Worm (Caenorhabditis elegans) whole organism, early embryonic: ENCODE results near the gene B0281.5.

Source experiments
- B0310.2 ChIP-seq: sonication (generic microtip); optimal IDR thresholded peaks from 2 replicates; lab custom pipeline; 2016; ENCODE audit warnings: mild to moderate bottlenecking, missing genetic modification characterization, missing compliant biosample characterization
- F13C5.2 ChIP-seq: sonication (generic microtip); optimal IDR thresholded peaks from 2 replicates; lab custom pipeline; 2017; ENCODE audit warnings: mild to moderate bottlenecking, missing genetic modification characterization, inconsistent platforms, missing compliant biosample characterization
- aly-1 ChIP-seq: sonication (generic microtip); optimal IDR thresholded peaks from 2 replicates; lab custom pipeline; 2016; ENCODE audit warnings: missing genetic modification characterization, missing compliant biosample characterization
- ama-1 ChIP-seq: fragments of 150-350 bp; optimal IDR thresholded peaks from 2 replicates; lab custom pipeline; 2014
- ceh-13 ChIP-seq: fragments of 200-800 bp; sonication (Bioruptor generic); optimal IDR thresholded peaks from 2 replicates; lab custom pipeline; 2018; ENCODE audit warnings: mild to moderate bottlenecking, missing genetic modification characterization, missing compliant biosample characterization
- ceh-36 ChIP-seq: sonication (generic microtip); optimal IDR thresholded peaks from 2 replicates; lab custom pipeline; 2016; ENCODE audit warnings: missing genetic modification characterization, inconsistent platforms, missing compliant biosample characterization
- ets-7 ChIP-seq: sonication (generic microtip); optimal IDR thresholded peaks from 2 replicates; lab custom pipeline; 2016; ENCODE audit warnings: missing genotype, missing genetic modification characterization, missing compliant biosample characterization
- flt-1 ChIP-seq: fragments of 200-800 bp; sonication (Bioruptor generic); IDR thresholded peaks from 2 replicates; pipeline ENCODE4 v1.3.6; 2022; ENCODE audit warnings: missing genetic modification characterization, missing compliant biosample characterization
- hmbx-1 ChIP-seq: sonication (generic microtip); optimal IDR thresholded peaks from 2 replicates; lab custom pipeline; 2016; ENCODE audit warnings: mild to moderate bottlenecking, missing genetic modification characterization, missing compliant biosample characterization
- hmg-4 ChIP-seq: fragments of 200-800 bp; sonication (Bioruptor generic); optimal IDR thresholded peaks from 2 replicates; lab custom pipeline; 2018; ENCODE audit warnings: mild to moderate bottlenecking, missing genetic modification characterization, missing compliant biosample characterization
- hnd-1 ChIP-seq: sonication (generic microtip); optimal IDR thresholded peaks from 2 replicates; lab custom pipeline; 2016; ENCODE audit warnings: missing genetic modification characterization, missing compliant biosample characterization
- pes-1 ChIP-seq: fragments of 200-800 bp; sonication (Bioruptor generic); IDR thresholded peaks from 2 replicates; pipeline ENCODE4 v1.3.6; 2022; ENCODE audit warnings: missing genetic modification reagents, missing genetic modification characterization, missing compliant biosample characterization
- scrt-1 ChIP-seq: fragments of 200-800 bp; sonication (Bioruptor generic); IDR thresholded peaks from 2 replicates; pipeline ENCODE4 v1.3.6; 2022; ENCODE audit warnings: missing genetic modification characterization, missing compliant biosample characterization
- sea-1 ChIP-seq: fragments of 200-800 bp; sonication (Bioruptor generic); conservative IDR thresholded peaks from 2 replicates; pipeline ENCODE4 v1.3.6; 2022; ENCODE audit warnings: missing genetic modification characterization, missing compliant biosample characterization
- tbx-11 ChIP-seq: fragments of 200-800 bp; sonication (Bioruptor generic); IDR thresholded peaks from 2 replicates; pipeline ENCODE4 v1.3.6; 2022; ENCODE audit warnings: missing genetic modification characterization, missing compliant biosample characterization
- tbx-37 ChIP-seq: fragments of 200-800 bp; sonication (Bioruptor generic); conservative IDR thresholded peaks from 2 replicates; pipeline ENCODE4 v1.3.6; 2022; ENCODE audit warnings: missing genetic modification reagents, missing genetic modification characterization, missing compliant biosample characterization
- tra-4 ChIP-seq: sonication (generic microtip); optimal IDR thresholded peaks from 2 replicates; lab custom pipeline; 2017; ENCODE audit warnings: missing genetic modification characterization, missing compliant biosample characterization

The B0281.5 gene

ce11 chrII:2306741-2307140, 6.0 kb upstream of the B0281.5 start, which contains the start of gene B0281.3:
Gene B0281.3 (plus strand): TSS chrII:2307041.
- TF ChIP-seq hmbx-1 (no peak), pes-1 (GFP tag; lab: Robert Waterston, UW) (no peak), tbx-37 (no peak), B0310.2 (tag; lab: Kevin White, UChicago) (no peak)

- no peak for TF ChIP-seq F13C5.2 (tag; lab: Kevin White, UChicago)
- TF ChIP-seq tra-4 (tag; lab: Kevin White, UChicago): no peak
- no peak for TF ChIP-seq aly-1 (tag; lab: Kevin White, UChicago)
- TF ChIP-seq ceh-36: no peak
- TF ChIP-seq ets-7 (tag; lab: Kevin White, UChicago): no peak
- no peak for TF ChIP-seq hnd-1
These were observed 4.7 kb upstream of the B0281.5 start for ce11 chrII:2305507-2305906.

ce11 chrII:2304575-2304974, 3.8 kb upstream of the B0281.5 start:
- no peak for TF ChIP-seq tbx-37
- no peak for TF ChIP-seq hmbx-1
- TF ChIP-seq B0310.2 (tag; lab: Kevin White, UChicago): no peak
- no peak for TF ChIP-seq ets-7 (tag; lab: Kevin White, UChicago)
- TF ChIP-seq ama-1: no peak
- no peak for TF ChIP-seq sea-1 (GFP tag; lab: Robert Waterston, UW)
- no peak for TF ChIP-seq flt-1 (GFP tag; lab: Robert Waterston, UW)
- TF ChIP-seq hnd-1: no peak
- no peak for TF ChIP-seq tra-4 (tag; lab: Kevin White, UChicago)
- no peak for TF ChIP-seq scrt-1 (GFP tag; lab: Robert Waterston, UW)
- TF ChIP-seq F13C5.2 (tag; lab: Kevin White, UChicago): no peak
- TF ChIP-seq hmg-4 (GFP tag; lab: Kevin White, UChicago): no peak
- TF ChIP-seq aly-1 (tag; lab: Kevin White, UChicago): no peak
- no peak for TF ChIP-seq tbx-11
- TF ChIP-seq pes-1 (GFP tag; lab: Robert Waterston, UW): no peak
- no peak for TF ChIP-seq ceh-13
- TF ChIP-seq ceh-36: no peak

- TF ChIP-seq tbx-11: no peak
- TF ChIP-seq tra-4 (tag; lab: Kevin White, UChicago): no peak
- TF ChIP-seq B0310.2 (tag; lab: Kevin White, UChicago): no peak
- no peak for TF ChIP-seq sea-1 (GFP tag; lab: Robert Waterston, UW)
- TF ChIP-seq pes-1 (GFP tag; lab: Robert Waterston, UW): no peak
- no peak for TF ChIP-seq flt-1 (GFP tag; lab: Robert Waterston, UW)
- TF ChIP-seq hnd-1: no peak
- no peak for TF ChIP-seq scrt-1 (GFP tag; lab: Robert Waterston, UW)
- TF ChIP-seq ceh-13: no peak
- TF ChIP-seq ets-7 (tag; lab: Kevin White, UChicago): no peak
- no peak for TF ChIP-seq hmg-4 (GFP tag; lab: Kevin White, UChicago)
- TF ChIP-seq ama-1: no peak
These were observed 1.6 kb upstream of the B0281.5 start, which contains the start of gene B0281.6 for ce11 chrII:2302330-2302729. Gene B0281.6 (minus strand): TSS chrII:2302430.

ce11 chrII:2298742-2299141, 2.0 kb downstream of the B0281.5 start, which contains the start of gene B0281.4:
Gene B0281.4 (minus strand): TSS chrII:2298842.
- TF ChIP-seq tbx-11 (no peak), flt-1 (GFP tag; lab: Robert Waterston, UW) (no peak), tbx-37 (no peak)

ce11 chrII:2295817-2296315, 4.9 kb downstream of the B0281.5 start, which contains the start of gene fbxc-25:
Gene fbxc-25 (minus strand): TSS chrII:2296265.
- no peak for TF ChIP-seq B0310.2 (tag; lab: Kevin White, UChicago)
- TF ChIP-seq tra-4 (tag; lab: Kevin White, UChicago): no peak
- TF ChIP-seq ceh-13: no peak
- TF ChIP-seq tbx-37: no peak
- TF ChIP-seq sea-1 (GFP tag; lab: Robert Waterston, UW): no peak
- TF ChIP-seq hnd-1: no peak
- TF ChIP-seq ceh-36: no peak
- TF ChIP-seq aly-1 (tag; lab: Kevin White, UChicago): no peak
- TF ChIP-seq F13C5.2 (tag; lab: Kevin White, UChicago): no peak
- TF ChIP-seq ets-7 (tag; lab: Kevin White, UChicago): no peak
- no peak for TF ChIP-seq pes-1 (GFP tag; lab: Robert Waterston, UW)
- TF ChIP-seq flt-1 (GFP tag; lab: Robert Waterston, UW): no peak
- TF ChIP-seq ama-1: no peak
- no peak for TF ChIP-seq hmg-4 (GFP tag; lab: Kevin White, UChicago)
- no peak for TF ChIP-seq hmbx-1
- no peak for TF ChIP-seq tbx-11

- TF ChIP-seq sea-1 (GFP tag; lab: Robert Waterston, UW) (no peak), pes-1 (GFP tag; lab: Robert Waterston, UW) (no peak), flt-1 (GFP tag; lab: Robert Waterston, UW) (no peak), hnd-1 (no peak), hmbx-1 (no peak), scrt-1 (GFP tag; lab: Robert Waterston, UW) (no peak), tbx-37 (no peak), F13C5.2 (tag; lab: Kevin White, UChicago) (no peak), hmg-4 (GFP tag; lab: Kevin White, UChicago) (no peak), B0310.2 (tag; lab: Kevin White, UChicago) (no peak), ceh-13 (no peak), ceh-36 (no peak), aly-1 (tag; lab: Kevin White, UChicago) (no peak), ets-7 (tag; lab: Kevin White, UChicago) (no peak), ama-1 (no peak), tbx-11 (no peak), tra-4 (tag; lab: Kevin White, UChicago) (no peak)
These were observed 8.2 kb downstream of the B0281.5 start for ce11 chrII:2292549-2292948.

- TF ChIP-seq F13C5.2 (tag; lab: Kevin White, UChicago): no peak
- TF ChIP-seq scrt-1 (GFP tag; lab: Robert Waterston, UW): no peak
- TF ChIP-seq flt-1 (GFP tag; lab: Robert Waterston, UW): no peak
- TF ChIP-seq aly-1 (tag; lab: Kevin White, UChicago): no peak
- no peak for TF ChIP-seq tbx-37
- TF ChIP-seq ama-1: no peak
- no peak for TF ChIP-seq tra-4 (tag; lab: Kevin White, UChicago)
- no peak for TF ChIP-seq sea-1 (GFP tag; lab: Robert Waterston, UW)
- no peak for TF ChIP-seq hnd-1
- TF ChIP-seq ceh-13: no peak
- TF ChIP-seq B0310.2 (tag; lab: Kevin White, UChicago): no peak
- no peak for TF ChIP-seq tbx-11
- no peak for TF ChIP-seq pes-1 (GFP tag; lab: Robert Waterston, UW)
- TF ChIP-seq ceh-36: no peak
- no peak for TF ChIP-seq ets-7 (tag; lab: Kevin White, UChicago)
- no peak for TF ChIP-seq hmbx-1
These were observed 8.7 kb downstream of the B0281.5 start, which contains the start of gene K09F6.7 for ce11 chrII:2292027-2292426. Gene K09F6.7 (minus strand): TSS chrII:2292127.
